Worm (Caenorhabditis elegans): Measurements from ENCODE around the gene nhr-264.
"Not testable (repeated sequence)": the region's sequence is repeated elsewhere in the genome, so short reads cannot be mapped to it uniquely, and the experiment has no call there.

DNA sequence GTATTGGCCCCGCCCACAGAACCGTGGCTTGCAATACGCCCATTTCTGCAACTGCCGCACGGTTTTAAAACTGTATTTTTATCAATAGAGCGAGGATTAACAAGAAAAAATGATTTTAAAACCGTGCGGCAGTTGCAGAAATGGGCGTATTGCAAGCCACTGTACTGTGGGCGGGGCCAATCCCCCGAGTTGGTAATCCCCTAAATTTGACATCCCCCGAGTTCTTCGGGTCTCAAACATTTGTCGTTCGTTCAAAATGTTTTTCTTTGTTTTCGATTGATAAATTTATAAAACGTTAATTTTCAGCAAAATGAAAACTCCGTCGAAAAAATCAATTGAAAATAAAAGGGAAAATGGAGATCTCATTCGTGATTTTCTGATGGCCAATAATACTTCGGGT, 44.5 kb downstream of the nhr-264 start, which contains the start of gene Y11D7A.7:
- not testable (repeated sequence) for TF ChIP-seq nhr-28 (tag; optimal IDR thresholded peaks at IDR 0.05); lin-13 (tag; optimal IDR thresholded peaks at IDR 0.05); mab-5 (tag; optimal IDR thresholded peaks at IDR 0.05); flh-1 (GFP tag; optimal IDR thresholded peaks at IDR 0.05); elt-1 (tag; optimal IDR thresholded peaks at IDR 0.05; ENCODE audit: borderline replicate concordance, insufficient read depth); nhr-237 (tag; optimal IDR thresholded peaks at IDR 0.05); elt-3 (tag; optimal IDR thresholded peaks at IDR 0.05); sptf-1 (tag; optimal IDR thresholded peaks at IDR 0.05)

Data from whole organism, mixed stage, embryonic.